Fruit fly (Drosophila melanogaster): ENCODE data around the gene CG5645.

DNA sequence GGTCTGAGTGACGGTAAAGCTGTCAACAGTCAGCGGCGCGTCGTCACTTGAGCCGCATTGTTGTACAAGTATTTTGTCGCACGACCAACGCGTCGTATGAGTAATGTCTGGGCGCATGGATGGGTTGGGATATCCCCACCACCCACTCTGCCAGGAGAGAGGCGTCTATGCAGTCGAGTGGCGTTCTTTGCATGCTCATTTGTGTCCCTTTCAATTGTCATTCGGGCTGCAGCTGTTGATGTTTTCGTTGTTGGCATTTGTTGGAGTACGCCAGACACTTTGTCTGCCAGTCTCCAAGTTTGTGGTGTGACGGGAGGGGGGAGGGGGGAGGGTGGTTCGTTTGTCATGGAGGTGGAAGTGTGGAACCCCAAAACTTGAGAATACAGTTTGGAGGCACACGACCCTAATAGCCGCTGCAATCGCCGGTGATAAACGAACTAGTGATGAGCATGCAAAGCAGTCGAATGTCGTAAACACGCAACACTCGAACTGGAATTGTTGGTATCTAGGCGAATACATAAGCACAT is 25.7 kb upstream of the CG5645 start:
- TF ChIP-seq CG12605 (GFP tag; IDR thresholded peaks at IDR 0.05) (no peak), fd96Ca (GFP tag; IDR thresholded peaks at IDR 0.05) (no peak), CG13204 (GFP tag; optimal IDR thresholded peaks at IDR 0.05) (no peak), rn (GFP tag; IDR thresholded peaks at IDR 0.05) (no peak), CG17806 (tag; optimal IDR thresholded peaks at IDR 0.05) (no peak)
